Worm (Caenorhabditis elegans) whole organism, mixed stage, embryonic: Measurements from ENCODE around the gene mca-1.

ENCODE experiments used
- elt-1 ChIP-seq: sonication (generic microtip); optimal IDR thresholded peaks from 2 replicates; lab custom pipeline; 2017; ENCODE audit warnings: missing genetic modification characterization, mild to moderate bottlenecking, missing compliant biosample characterization, antibody characterized with exemption, moderate library complexity, borderline replicate concordance; ENCODE audit not compliant: insufficient read depth
- ztf-11 ChIP-seq: fragments of 150-350 bp; optimal IDR thresholded peaks from 2 replicates; lab custom pipeline; 2014; ENCODE audit warnings: missing biosample characterization, missing genetic modification characterization

- TF ChIP-seq ztf-11 (no peak), elt-1 (tag; lab: Kevin White, UChicago) (no peak)
Observed at ce11 chrIV:9634848-9635247, at the start of gene mca-1.
